Fruit fly (Drosophila melanogaster): ENCODE measurements around the gene CG43799.

- no peak for TF ChIP-seq CG4318 (GFP tag; optimal IDR thresholded peaks at IDR 0.05)
- TF ChIP-seq CG16779 (tag; optimal IDR thresholded peaks at IDR 0.05) = no peak
- no peak for TF ChIP-seq CG11902 (GFP tag; optimal IDR thresholded peaks at IDR 0.05)
- TF ChIP-seq CG1621 (tag; optimal IDR thresholded peaks at IDR 0.05) = no peak
- TF ChIP-seq lz (GFP tag; optimal IDR thresholded peaks at IDR 0.05) = no peak
- TF ChIP-seq CG32006 (GFP tag; optimal IDR thresholded peaks at IDR 0.05) = no peak
Measured at dm6 chr2L:7232713-7233112, 5.2 kb downstream of the CG43799 start, which contains the start of gene CG43800.
